Fruit fly (Drosophila melanogaster): ENCODE data around the gene ome.

DNA sequence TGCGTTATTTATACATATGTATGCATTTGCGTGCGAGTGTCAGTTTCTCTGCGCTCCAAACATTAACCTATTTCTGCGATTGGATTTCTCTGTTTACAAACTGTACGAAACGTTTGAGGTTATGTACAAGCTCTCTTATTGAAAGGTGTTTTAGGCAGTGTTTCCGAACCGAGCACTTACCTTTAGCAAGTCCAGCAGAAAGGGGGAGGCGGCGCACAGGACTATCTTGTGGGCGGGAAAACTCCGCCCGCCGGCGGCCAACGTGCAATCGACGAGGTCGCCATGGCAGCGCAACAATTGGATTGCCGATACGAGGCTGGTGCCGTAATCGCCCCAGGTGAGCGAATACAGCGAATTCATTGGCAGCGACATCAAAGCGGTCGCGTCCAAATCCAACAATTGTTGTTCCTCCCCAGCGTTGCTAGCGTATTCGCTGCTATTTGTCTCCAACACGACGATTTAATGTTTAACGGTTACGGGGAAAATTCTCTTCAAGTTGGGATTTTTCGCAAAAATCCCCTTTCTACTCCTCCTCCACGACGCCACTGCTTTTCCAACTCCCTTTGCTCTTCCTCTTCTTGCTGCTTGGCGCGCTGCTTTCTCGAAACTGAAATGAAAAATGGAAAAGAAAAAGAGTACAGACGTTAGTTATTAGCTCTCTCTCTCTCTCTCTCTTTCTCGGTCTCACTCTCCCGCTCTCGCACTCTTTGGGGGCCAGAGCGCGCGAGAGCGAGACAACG lies 84.3 kb downstream of the ome start:
- peak; percentile 30 for TF ChIP-seq D1 (tag; optimal IDR thresholded peaks at IDR 0.05)
- TF ChIP-seq CG32121 (GFP tag; IDR thresholded peaks at IDR 0.05) = peak; percentile 93
- peak; percentile 83 for TF ChIP-seq CG34367 (tag; optimal IDR thresholded peaks at IDR 0.05)
- TF ChIP-seq CG17806 (tag; optimal IDR thresholded peaks at IDR 0.05) = peak; percentile 79
- TF ChIP-seq CG9948 (tag; optimal IDR thresholded peaks at IDR 0.05) = peak; percentile 80
- no peak for TF ChIP-seq EcR (GFP tag; optimal IDR thresholded peaks at IDR 0.05)
- peak; percentile 94 for TF ChIP-seq Ets98B (GFP tag; IDR thresholded peaks at IDR 0.05)
- peak; percentile 74 for TF ChIP-seq CG13204 (GFP tag; optimal IDR thresholded peaks at IDR 0.05)
- TF ChIP-seq rn (GFP tag; IDR thresholded peaks at IDR 0.05) = peak; percentile 87
- peak; percentile 83 for TF ChIP-seq CG15710 (tag; optimal IDR thresholded peaks at IDR 0.05)
- peak; percentile 72 for TF ChIP-seq Pif1B (GFP tag; optimal IDR thresholded peaks at IDR 0.05)
